Worm (Caenorhabditis elegans) whole organism, L2 larva: ENCODE results near the gene C05E11.6.

ENCODE experiments used
- R02D3.7 ChIP-seq: fragments of 150-350 bp; optimal IDR thresholded peaks from 2 replicates; lab custom pipeline; 2014; ENCODE audit warnings: missing biosample characterization, missing genetic modification characterization
- alr-1 ChIP-seq: fragments of 150-350 bp; optimal IDR thresholded peaks from 2 replicates; lab custom pipeline; 2014; ENCODE audit warnings: missing biosample characterization, missing genetic modification characterization
- dmd-4 ChIP-seq: sonication (generic microtip); optimal IDR thresholded peaks from 2 replicates; lab custom pipeline; 2017; ENCODE audit warnings: missing biosample characterization, missing genetic modification characterization
- fos-1 ChIP-seq: fragments of 150-350 bp; optimal IDR thresholded peaks from 2 replicates; lab custom pipeline; 2014; ENCODE audit warnings: missing biosample characterization, missing genetic modification characterization
- lin-11 ChIP-seq: fragments of 150-350 bp; sonication (generic microtip); optimal IDR thresholded peaks from 2 replicates; lab custom pipeline; 2014; ENCODE audit warnings: missing biosample characterization, missing genetic modification characterization, inconsistent platforms, mixed read lengths
- lsy-2 ChIP-seq, 2 experiments: fragments of 150-350 bp in 1 of 2; sonication (generic microtip) in 1 of 2; optimal IDR thresholded peaks; 2 replicates each; lab custom pipeline; 2014 to 2017; ENCODE audit warnings: missing biosample characterization in 2 of 2, missing genetic modification characterization in 2 of 2
- nhr-77 ChIP-seq: fragments of 150-350 bp; optimal IDR thresholded peaks from 2 replicates; lab custom pipeline; 2014; ENCODE audit warnings: missing biosample characterization, missing genetic modification characterization
- skn-1 ChIP-seq: sonication (generic microtip); optimal IDR thresholded peaks from 2 replicates; lab custom pipeline; 2017; ENCODE audit warnings: missing biosample characterization, missing genetic modification characterization
- sma-9 ChIP-seq, 2 experiments: fragments of 150-350 bp in 1 of 2; sonication (generic microtip) in 1 of 2; optimal IDR thresholded peaks; 2 replicates each; lab custom pipeline; 2014 to 2016; ENCODE audit warnings: missing genetic modification characterization in 2 of 2, mild to moderate bottlenecking in 1 of 2, missing biosample characterization in 1 of 2, missing compliant biosample characterization in 1 of 2, missing genetic modification reagents in 1 of 2, moderate library complexity in 1 of 2
- snpc-4 ChIP-seq: fragments of 150-350 bp; optimal IDR thresholded peaks from 2 replicates; lab custom pipeline; 2014; ENCODE audit warnings: missing biosample characterization, missing genetic modification characterization
- unc-39 ChIP-seq: fragments of 150-350 bp; optimal IDR thresholded peaks from 2 replicates; lab custom pipeline; 2014; ENCODE audit warnings: missing biosample characterization, missing genetic modification characterization
- unc-62 ChIP-seq: fragments of 150-350 bp; optimal IDR thresholded peaks from 2 replicates; lab custom pipeline; 2014; ENCODE audit warnings: missing biosample characterization, missing genetic modification reagents, missing genetic modification characterization
- ztf-1 ChIP-seq: fragments of 200-800 bp; sonication (Bioruptor generic); conservative IDR thresholded peaks from 2 replicates; pipeline ENCODE4 v1.3.6; 2022; ENCODE audit warnings: missing genetic modification characterization, missing compliant biosample characterization
- ztf-11 ChIP-seq: sonication (generic microtip); optimal IDR thresholded peaks from 2 replicates; lab custom pipeline; 2017; ENCODE audit warnings: missing biosample characterization, missing genetic modification characterization

DNA sequence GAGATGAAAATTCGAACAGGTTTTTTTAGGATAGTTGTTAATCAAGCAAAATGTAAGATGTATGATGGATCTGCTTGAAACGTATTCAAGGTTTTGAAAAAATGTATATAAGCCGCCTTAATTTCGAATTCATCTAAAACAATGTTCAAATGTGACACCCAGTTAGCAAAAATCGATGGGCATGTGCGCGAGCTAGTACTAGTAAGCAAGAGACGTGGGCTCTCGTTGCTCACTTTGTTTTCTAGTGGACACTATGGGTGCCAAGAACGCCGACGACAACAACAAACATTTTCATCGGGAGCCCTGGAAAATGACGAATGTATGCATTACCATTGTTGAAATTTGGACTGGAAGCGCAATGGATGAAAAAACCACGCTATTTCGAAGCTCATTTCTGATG lies 40.8 kb upstream of the C05E11.6 start:
- no peak for TF ChIP-seq ztf-11 (tag; lab: Kevin White, UChicago)
- TF ChIP-seq fos-1: no peak
- no peak for TF ChIP-seq lsy-2 (tag; optimal IDR thresholded peaks at IDR 0.05; lab: Kevin White, UChicago)
- TF ChIP-seq snpc-4 (tag; lab: Kevin White, UChicago): no peak
- TF ChIP-seq R02D3.7 (tag; lab: Kevin White, UChicago): no peak
- TF ChIP-seq lin-11 (tag; lab: Kevin White, UChicago): no peak
- no peak for TF ChIP-seq nhr-77 (tag; lab: Kevin White, UChicago)
- no peak for TF ChIP-seq ztf-1
- TF ChIP-seq unc-62 (GFP tag; lab: Kevin White, UChicago): no peak
- no peak for TF ChIP-seq dmd-4 (tag; lab: Kevin White, UChicago)
- TF ChIP-seq unc-39 (tag; lab: Kevin White, UChicago): no peak
- no peak for TF ChIP-seq alr-1 (tag; lab: Kevin White, UChicago)
- no peak for TF ChIP-seq skn-1 (tag; lab: Kevin White, UChicago)
- no peak for TF ChIP-seq sma-9 (GFP tag; optimal IDR thresholded peaks at IDR 0.05; lab: Kevin White, UChicago)
- no peak for TF ChIP-seq sma-9 (tag; optimal IDR thresholded peaks at IDR 0.05; lab: Kevin White, UChicago)
